Worm (Caenorhabditis elegans): Measurements from ENCODE around the gene txt-6.

- TF ChIP-seq lim-7 (GFP tag; IDR thresholded peaks at IDR 0.05) = no peak
- TF ChIP-seq nhr-76 (tag; optimal IDR thresholded peaks at IDR 0.05) = no peak
- no peak for TF ChIP-seq pha-4 (GFP tag; IDR thresholded peaks at IDR 0.05)
- TF ChIP-seq pha-4 (tag; optimal IDR thresholded peaks at IDR 0.05) = no peak
- TF ChIP-seq nhr-77 (tag; optimal IDR thresholded peaks at IDR 0.05) = no peak
- TF ChIP-seq lsy-2 (tag; optimal IDR thresholded peaks at IDR 0.05) = no peak
These were observed 30.4 kb upstream of the txt-6 start for ce11 chrV:4637153-4637552.

All from whole organism, L4 larva.